Worm (Caenorhabditis elegans): ENCODE data around the gene degl-2.

degl-2 gene

ce11 chrIV:9647789-9648361, 4.6 kb downstream of the degl-2 start, which contains the start of gene amph-1 (continued):
- TF ChIP-seq nhr-77 (tag; optimal IDR thresholded peaks at IDR 0.05), result no peak
- TF ChIP-seq aly-2 (tag; optimal IDR thresholded peaks at IDR 0.05), result no peak
- TF ChIP-seq daf-8 (GFP tag; IDR thresholded peaks at IDR 0.05), result no peak
- peak; percentile 41 for TF ChIP-seq cey-2 (tag; optimal IDR thresholded peaks at IDR 0.05; ENCODE audit: borderline replicate concordance, insufficient read depth)
- no peak for TF ChIP-seq unc-130 (GFP tag; optimal IDR thresholded peaks at IDR 0.05)
- no peak for TF ChIP-seq nhr-42 (GFP tag; IDR thresholded peaks at IDR 0.05)
- no peak for TF ChIP-seq attf-4 (tag; optimal IDR thresholded peaks at IDR 0.05)
- TF ChIP-seq pha-4 (GFP tag; IDR thresholded peaks at IDR 0.05), result no peak
- no peak for TF ChIP-seq pha-4 (tag; optimal IDR thresholded peaks at IDR 0.05)
- no peak for TF ChIP-seq dmd-9 (GFP tag; IDR thresholded peaks at IDR 0.05)
- TF ChIP-seq hmg-1.1 (GFP tag; IDR thresholded peaks at IDR 0.05), result peak; percentile 44; the same call in 1 of the 2 replicates
- TF ChIP-seq hlh-30 (tag; optimal IDR thresholded peaks at IDR 0.05; ENCODE audit: insufficient read depth), result peak; percentile 28
- TF ChIP-seq lin-38 (GFP tag; IDR thresholded peaks at IDR 0.05), result no peak
- no peak for TF ChIP-seq egl-27 (tag; optimal IDR thresholded peaks at IDR 0.05)
- TF ChIP-seq daf-16 (GFP tag; optimal IDR thresholded peaks at IDR 0.05), result no peak
- TF ChIP-seq daf-16 (tag; optimal IDR thresholded peaks at IDR 0.05), result peak; percentile 19
- TF ChIP-seq mxl-3 (GFP tag; optimal IDR thresholded peaks at IDR 0.05), result peak; percentile 12
- TF ChIP-seq nhr-76 (tag; optimal IDR thresholded peaks at IDR 0.05), result no peak
- TF ChIP-seq ceh-44 (GFP tag; IDR thresholded peaks at IDR 0.05), result no peak
- peak; percentile 66 for TF ChIP-seq dve-1 (tag; optimal IDR thresholded peaks at IDR 0.05; ENCODE audit: insufficient read depth)
- no peak for TF ChIP-seq vab-7 (GFP tag; IDR thresholded peaks at IDR 0.05)
- TF ChIP-seq hlh-11 (tag; optimal IDR thresholded peaks at IDR 0.05), result peak; percentile 73
- no peak for TF ChIP-seq F44E2.7 (GFP tag; IDR thresholded peaks at IDR 0.05)
- no peak for TF ChIP-seq nhr-6 (tag; optimal IDR thresholded peaks at IDR 0.05)
- no peak for TF ChIP-seq madf-5 (GFP tag; IDR thresholded peaks at IDR 0.05)
- TF ChIP-seq Y48G9A.11 (GFP tag; IDR thresholded peaks at IDR 0.05), result no peak
- TF ChIP-seq nhr-28 (tag; optimal IDR thresholded peaks at IDR 0.05), result peak; percentile 56
- no peak for TF ChIP-seq zfp-3 (GFP tag; conservative IDR thresholded peaks at IDR 0.05)
- TF ChIP-seq F49E8.2 (tag; optimal IDR thresholded peaks at IDR 0.05; ENCODE audit: borderline replicate concordance), result no peak
- no peak for TF ChIP-seq lin-1 (GFP tag; IDR thresholded peaks at IDR 0.05)
- TF ChIP-seq daf-12 (tag; optimal IDR thresholded peaks at IDR 0.05), result no peak

DNA sequence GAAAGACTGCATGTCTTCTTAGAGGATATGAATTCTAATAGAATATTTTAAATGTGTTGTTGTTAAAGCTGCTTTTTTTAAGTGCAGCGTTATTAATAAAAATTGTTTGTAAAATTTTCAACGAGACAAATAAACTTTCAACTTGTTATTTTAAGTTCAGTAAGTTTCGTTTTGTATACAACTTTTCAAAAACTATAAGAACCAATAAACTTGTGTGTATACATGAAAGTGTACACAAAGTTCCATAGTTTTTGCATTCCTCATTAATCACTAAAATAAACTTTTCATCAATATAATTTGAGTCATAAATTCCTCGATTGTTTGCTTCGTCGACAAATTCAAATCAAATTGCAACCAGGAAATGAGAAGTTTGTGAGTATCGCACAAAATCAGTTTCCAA, 5.4 kb downstream of the degl-2 start, which contains the start of gene srm-3:
srm-3 (plus strand) TSS at position 301 of the 400 bp plus-strand sequence.
- TF ChIP-seq daf-19 (GFP tag; conservative IDR thresholded peaks at IDR 0.05), result no peak
- TF ChIP-seq zfp-3 (GFP tag; conservative IDR thresholded peaks at IDR 0.05), result no peak
- TF ChIP-seq spr-1 (tag; optimal IDR thresholded peaks at IDR 0.05), result no peak
- TF ChIP-seq lin-13 (GFP tag; optimal IDR thresholded peaks at IDR 0.05), result no peak
- TF ChIP-seq mdl-1 (tag; optimal IDR thresholded peaks at IDR 0.05), result no peak
- TF ChIP-seq ceh-32 (tag; optimal IDR thresholded peaks at IDR 0.05; ENCODE audit: poor library complexity), result no peak
- no peak for TF ChIP-seq F26F4.8 (GFP tag; conservative IDR thresholded peaks at IDR 0.05)
- TF ChIP-seq zfp-2 (tag; optimal IDR thresholded peaks at IDR 0.05), result no peak
- no peak for TF ChIP-seq unc-130 (GFP tag; optimal IDR thresholded peaks at IDR 0.05)
- no peak for TF ChIP-seq lin-39 (tag; optimal IDR thresholded peaks at IDR 0.05)
- no peak for TF ChIP-seq mes-2 (tag; optimal IDR thresholded peaks at IDR 0.05; ENCODE audit: poor library complexity, severe bottlenecking)
- no peak for TF ChIP-seq Y5F2A.4 (GFP tag; optimal IDR thresholded peaks at IDR 0.05)
- no peak for TF ChIP-seq dve-1 (tag; optimal IDR thresholded peaks at IDR 0.05; ENCODE audit: insufficient read depth)
- TF ChIP-seq lin-38 (GFP tag; IDR thresholded peaks at IDR 0.05), result no peak
- no peak for TF ChIP-seq daf-8 (GFP tag; IDR thresholded peaks at IDR 0.05)
- TF ChIP-seq T26A8.4 (GFP tag; IDR thresholded peaks at IDR 0.05), result no peak
- no peak for TF ChIP-seq nhr-237 (tag; optimal IDR thresholded peaks at IDR 0.05)
- no peak for TF ChIP-seq snpc-4 (tag; optimal IDR thresholded peaks at IDR 0.05)
- TF ChIP-seq aha-1 (tag), result no peak
- TF ChIP-seq set-16 (GFP tag; IDR thresholded peaks at IDR 0.05), result no peak

Measured in whole organism, L4 larva.